Worm (Caenorhabditis elegans): ENCODE measurements around the gene citk-2.

Gene citk-2

ce11 chrII:5014399-5014798 lies 15.1 kb downstream of the citk-2 start, which contains the start of gene F59A6.2:
Gene F59A6.2, plus strand, starts transcription at chrII:5014699.
- TF ChIP-seq sox-2 (GFP tag; IDR thresholded peaks at IDR 0.05) (no peak), ceh-14 (tag; optimal IDR thresholded peaks at IDR 0.05) (no peak), syd-9 (tag; optimal IDR thresholded peaks at IDR 0.05) (no peak), unc-55 (GFP tag; optimal IDR thresholded peaks at IDR 0.05) (no peak), unc-86 (tag; optimal IDR thresholded peaks at IDR 0.05) (no peak), ceh-6 (GFP tag; optimal IDR thresholded peaks at IDR 0.05) (no peak), gmeb-2 (tag; optimal IDR thresholded peaks at IDR 0.05) (no peak), che-1 (tag; optimal IDR thresholded peaks at IDR 0.05) (no peak), ceh-19 (GFP tag; optimal IDR thresholded peaks at IDR 0.05) (no peak), zip-5 (tag; optimal IDR thresholded peaks at IDR 0.05) (no peak), pat-9 (tag; optimal IDR thresholded peaks at IDR 0.05) (no peak)

- TF ChIP-seq ceh-24 (tag; optimal IDR thresholded peaks at IDR 0.05): no peak
- no peak for TF ChIP-seq dmd-4 (tag; optimal IDR thresholded peaks at IDR 0.05; ENCODE audit: borderline replicate concordance)
- no peak for TF ChIP-seq ceh-9 (tag; optimal IDR thresholded peaks at IDR 0.05)
- TF ChIP-seq ama-1 (optimal IDR thresholded peaks at IDR 0.05): no peak
- TF ChIP-seq nfya-1 (tag; optimal IDR thresholded peaks at IDR 0.05): no peak
- TF ChIP-seq ahr-1 (tag; optimal IDR thresholded peaks at IDR 0.05): no peak
- TF ChIP-seq unc-86 (tag; optimal IDR thresholded peaks at IDR 0.05): no peak
- TF ChIP-seq ets-4 (tag; optimal IDR thresholded peaks at IDR 0.05): no peak
- TF ChIP-seq elt-2 (tag; optimal IDR thresholded peaks at IDR 0.05): no peak
- no peak for TF ChIP-seq C38D4.7 (GFP tag; optimal IDR thresholded peaks at IDR 0.05)
- no peak for TF ChIP-seq tbx-7 (tag; optimal IDR thresholded peaks at IDR 0.05)
- no peak for TF ChIP-seq pros-1 (tag; optimal IDR thresholded peaks at IDR 0.05)
- TF ChIP-seq lin-11 (tag; optimal IDR thresholded peaks at IDR 0.05): no peak
- no peak for TF ChIP-seq ceh-34 (tag; optimal IDR thresholded peaks at IDR 0.05)
- no peak for TF ChIP-seq ceh-14 (tag; optimal IDR thresholded peaks at IDR 0.05)
- TF ChIP-seq hlh-8 (tag; optimal IDR thresholded peaks at IDR 0.05): no peak
Measured at ce11 chrII:5016144-5016543, 16.8 kb downstream of the citk-2 start.

ce11 chrII:5016977-5017585 lies 17.8 kb downstream of the citk-2 start:
- peak; percentile 20 for TF ChIP-seq ets-4 (tag; optimal IDR thresholded peaks at IDR 0.05)
- TF ChIP-seq tbx-2 (tag; optimal IDR thresholded peaks at IDR 0.05): peak; percentile 54
- no peak for TF ChIP-seq nhr-11 (tag; optimal IDR thresholded peaks at IDR 0.05)
- TF ChIP-seq ceh-18 (tag; optimal IDR thresholded peaks at IDR 0.05): peak; percentile 47
- peak; percentile 55 for TF ChIP-seq ceh-48 (tag; optimal IDR thresholded peaks at IDR 0.05)
- TF ChIP-seq syd-9 (tag; optimal IDR thresholded peaks at IDR 0.05): no peak
- TF ChIP-seq odd-2 (tag; optimal IDR thresholded peaks at IDR 0.05): no peak
- TF ChIP-seq nhr-232 (tag; optimal IDR thresholded peaks at IDR 0.05): no peak
- no peak for TF ChIP-seq ceh-19 (GFP tag; optimal IDR thresholded peaks at IDR 0.05)
- no peak for TF ChIP-seq fkh-6 (tag; optimal IDR thresholded peaks at IDR 0.05)
- TF ChIP-seq tbx-7 (tag; optimal IDR thresholded peaks at IDR 0.05): no peak
- TF ChIP-seq zip-5 (tag; optimal IDR thresholded peaks at IDR 0.05): no peak
- TF ChIP-seq madf-2 (tag; optimal IDR thresholded peaks at IDR 0.05): peak; percentile 36
- TF ChIP-seq sox-4 (tag; optimal IDR thresholded peaks at IDR 0.05): peak; percentile 47
- TF ChIP-seq fax-1 (tag; optimal IDR thresholded peaks at IDR 0.05): no peak
- TF ChIP-seq ceh-34 (tag; optimal IDR thresholded peaks at IDR 0.05): peak; percentile 27
- no peak for TF ChIP-seq ceh-9 (tag; optimal IDR thresholded peaks at IDR 0.05)
- no peak for TF ChIP-seq ceh-22 (tag; optimal IDR thresholded peaks at IDR 0.05)
- no peak for TF ChIP-seq pax-1 (tag; optimal IDR thresholded peaks at IDR 0.05)
- no peak for TF ChIP-seq eyg-1 (tag; optimal IDR thresholded peaks at IDR 0.05)
- TF ChIP-seq elt-2 (tag; optimal IDR thresholded peaks at IDR 0.05): no peak
- TF ChIP-seq ceh-24 (tag; optimal IDR thresholded peaks at IDR 0.05): no peak
- TF ChIP-seq nfya-1 (tag; optimal IDR thresholded peaks at IDR 0.05): peak; percentile 69
- peak; percentile 31 for TF ChIP-seq ceh-14 (tag; optimal IDR thresholded peaks at IDR 0.05)
- no peak for TF ChIP-seq hlh-13 (GFP tag; optimal IDR thresholded peaks at IDR 0.05)
- TF ChIP-seq hlh-6 (tag; optimal IDR thresholded peaks at IDR 0.05): peak; percentile 16
- TF ChIP-seq K02D7.2 (tag; optimal IDR thresholded peaks at IDR 0.05): no peak
- TF ChIP-seq hlh-15 (tag; optimal IDR thresholded peaks at IDR 0.05): no peak
- peak; percentile 24 for TF ChIP-seq C08G9.2 (tag; optimal IDR thresholded peaks at IDR 0.05)
- TF ChIP-seq fkh-10 (GFP tag; optimal IDR thresholded peaks at IDR 0.05): no peak
- peak; percentile 25 for TF ChIP-seq F13H6.1 (tag; optimal IDR thresholded peaks at IDR 0.05)
- peak; percentile 79 for TF ChIP-seq ceh-31 (tag; optimal IDR thresholded peaks at IDR 0.05)
- TF ChIP-seq gmeb-2 (tag; optimal IDR thresholded peaks at IDR 0.05): no peak
- no peak for TF ChIP-seq ceh-2 (tag; optimal IDR thresholded peaks at IDR 0.05)
- TF ChIP-seq ref-2 (tag; optimal IDR thresholded peaks at IDR 0.05): no peak
